Worm (Caenorhabditis elegans): ENCODE data around the gene sec-24.2.

sec-24.2 gene

ce11 chrIV:12391003-12391637 is 30.5 kb upstream of the sec-24.2 start, which contains the start of the genes rps-23 and dpm-3 (continued):
- TF ChIP-seq K11D2.4 (GFP tag; IDR thresholded peaks at IDR 0.05): peak; percentile 88
- TF ChIP-seq let-607 (tag; optimal IDR thresholded peaks at IDR 0.05): peak; percentile 55 to 90
- TF ChIP-seq athp-1 (tag; optimal IDR thresholded peaks at IDR 0.05): peak; percentile 89
- peak; percentile 46 for TF ChIP-seq dpl-1 (GFP tag; optimal IDR thresholded peaks at IDR 0.05)
- TF ChIP-seq cebp-2 (GFP tag; IDR thresholded peaks at IDR 0.05): peak; percentile 91; the same call in 1 of the 2 replicates
- peak; percentile 52 for TF ChIP-seq C06A6.2 (GFP tag; conservative IDR thresholded peaks at IDR 0.05)
- peak; percentile 93 for TF ChIP-seq aptf-2 (GFP tag; conservative IDR thresholded peaks at IDR 0.05)
- TF ChIP-seq T07F8.4 (tag; optimal IDR thresholded peaks at IDR 0.05): peak; percentile 80
- TF ChIP-seq sea-2 (GFP tag; IDR thresholded peaks at IDR 0.05): no peak
- TF ChIP-seq lin-35 (GFP tag; optimal IDR thresholded peaks at IDR 0.05): peak in 2 of 3 experiments; percentile 18 to 86
- no peak for TF ChIP-seq sdz-38 (tag; optimal IDR thresholded peaks at IDR 0.05)
- TF ChIP-seq mel-28 (tag; optimal IDR thresholded peaks at IDR 0.05; ENCODE audit: borderline replicate concordance): peak; percentile 14
- TF ChIP-seq ccch-3 (GFP tag; optimal IDR thresholded peaks at IDR 0.05): peak; percentile 95
- peak; percentile 91 for TF ChIP-seq K12H6.12 (tag; optimal IDR thresholded peaks at IDR 0.05)
- peak; percentile 96 for TF ChIP-seq bed-2 (GFP tag; IDR thresholded peaks at IDR 0.05)
- TF ChIP-seq tbp1 (GFP tag; optimal IDR thresholded peaks at IDR 0.05): peak; percentile 75
- no peak for TF ChIP-seq ztf-3 (GFP tag; optimal IDR thresholded peaks at IDR 0.05)
- TF ChIP-seq F33H1.4 (GFP tag; IDR thresholded peaks at IDR 0.05): peak; percentile 98
- TF ChIP-seq ztf-6 (GFP tag; IDR thresholded peaks at IDR 0.05): peak; percentile 87
- no peak for TF ChIP-seq mxl-1 (tag; optimal IDR thresholded peaks at IDR 0.05)
- TF ChIP-seq chd-7 (tag; optimal IDR thresholded peaks at IDR 0.05): peak; percentile 33
- TF ChIP-seq egl-44 (GFP tag; IDR thresholded peaks at IDR 0.05): peak; percentile 82
- TF ChIP-seq atf-7 (tag; optimal IDR thresholded peaks at IDR 0.05): peak; percentile 56
- peak; percentile 76 for TF ChIP-seq hsf-1 (GFP tag; IDR thresholded peaks at IDR 0.05)
- peak; percentile 87 for TF ChIP-seq F49E8.2 (tag; optimal IDR thresholded peaks at IDR 0.05; ENCODE audit: insufficient read depth)
- TF ChIP-seq hmg-20 (GFP tag; IDR thresholded peaks at IDR 0.05): 0 out of 2 replicates have a peak, but pooled peaks have one; percentile 59
- TF ChIP-seq nhr-27 (tag; optimal IDR thresholded peaks at IDR 0.05): no peak
- peak; percentile 86 for TF ChIP-seq attf-6 (GFP tag; IDR thresholded peaks at IDR 0.05)
- TF ChIP-seq dpff-1 (tag; optimal IDR thresholded peaks at IDR 0.05): no peak
- peak; percentile 60 for TF ChIP-seq F22D6.2 (tag; optimal IDR thresholded peaks at IDR 0.05)
- peak; percentile 92 for TF ChIP-seq mcd-1 (GFP tag; IDR thresholded peaks at IDR 0.05)
- TF ChIP-seq ztf-18 (tag; optimal IDR thresholded peaks at IDR 0.05): peak; percentile 63
- peak; percentile 95 for TF ChIP-seq attf-5 (GFP tag; optimal IDR thresholded peaks at IDR 0.05)
- peak; percentile 71 for TF ChIP-seq F52B5.7 (tag; optimal IDR thresholded peaks at IDR 0.05)
- peak; percentile 91 for TF ChIP-seq nfyb-1 (GFP tag; IDR thresholded peaks at IDR 0.05)
- peak; percentile 98 for TF ChIP-seq lsl-1 (GFP tag; optimal IDR thresholded peaks at IDR 0.05)
- no peak for TF ChIP-seq lsy-27 (tag; optimal IDR thresholded peaks at IDR 0.05; ENCODE audit: borderline replicate concordance, insufficient read depth)
- TF ChIP-seq F39B2.1 (GFP tag; IDR thresholded peaks at IDR 0.05): peak; percentile 81; the same call in 1 of the 2 replicates
- no peak for TF ChIP-seq ets-4 (GFP tag; optimal IDR thresholded peaks at IDR 0.05)
- peak; percentile 94 for TF ChIP-seq Y95B8A.8 (GFP tag; IDR thresholded peaks at IDR 0.05)
- peak; percentile 79 for TF ChIP-seq hmg-1.2 (GFP tag; IDR thresholded peaks at IDR 0.05)
- no peak for TF ChIP-seq nhr-179 (tag; optimal IDR thresholded peaks at IDR 0.05)
- peak; percentile 69 for TF ChIP-seq hrde-1 (tag; optimal IDR thresholded peaks at IDR 0.05; ENCODE audit: borderline replicate concordance)
- no peak for TF ChIP-seq akir-1 (GFP tag; optimal IDR thresholded peaks at IDR 0.05)
- peak; percentile 91 for TF ChIP-seq lin-54 (GFP tag; optimal IDR thresholded peaks at IDR 0.05)
- no peak for TF ChIP-seq F37B4.10 (GFP tag; IDR thresholded peaks at IDR 0.05)
- no peak for TF ChIP-seq ceh-79 (tag; optimal IDR thresholded peaks at IDR 0.05)
